Worm (Caenorhabditis elegans): ENCODE data around the gene F56B3.2.

DNA sequence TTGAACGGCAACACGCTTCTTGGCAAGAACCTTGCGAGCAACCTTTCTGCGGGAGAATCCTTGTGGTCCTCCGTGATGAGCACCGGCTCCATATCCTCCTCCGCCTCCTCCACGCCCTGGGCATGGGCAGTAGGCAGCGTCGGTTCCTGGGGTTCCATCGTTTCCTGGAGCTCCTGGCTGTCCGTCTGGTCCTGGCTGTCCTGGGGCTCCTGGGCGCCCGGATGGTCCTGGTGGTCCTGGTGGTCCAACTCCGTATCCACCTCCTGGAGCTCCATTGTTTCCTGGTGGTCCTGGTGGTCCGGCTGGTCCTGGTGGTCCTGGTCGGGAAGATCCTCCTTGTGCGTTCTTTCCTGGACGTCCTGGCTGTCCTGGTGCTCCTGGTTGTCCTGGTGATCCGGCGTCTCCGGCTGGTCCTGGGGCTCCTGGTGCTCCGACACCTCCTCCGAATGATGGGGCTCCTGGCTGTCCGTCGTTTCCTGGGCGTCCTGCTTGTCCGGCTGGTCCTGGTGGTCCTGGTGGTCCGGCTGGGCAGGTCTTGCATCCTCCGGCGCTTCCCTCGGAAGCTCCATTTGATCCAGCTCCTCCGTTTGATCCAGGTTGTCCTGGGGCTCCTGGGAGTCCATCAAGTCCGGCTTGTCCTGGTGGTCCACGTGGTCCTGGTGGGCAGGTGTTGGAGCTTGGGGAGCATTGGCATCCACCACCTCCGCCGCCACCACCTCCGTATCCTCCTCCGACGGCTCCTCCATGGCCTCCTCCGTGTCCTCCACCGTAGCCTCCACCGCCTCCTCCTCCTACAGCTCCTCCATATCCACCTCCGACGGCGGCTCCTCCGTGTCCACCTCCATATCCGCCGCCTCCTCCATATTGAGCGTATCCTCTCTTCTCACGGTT is 5.7 kb downstream of the F56B3.2 start:
- TF ChIP-seq snpc-4 (GFP tag; optimal IDR thresholded peaks at IDR 0.05) (no peak), snpc-4 (tag; optimal IDR thresholded peaks at IDR 0.05) (no peak), let-526 (GFP tag; IDR thresholded peaks at IDR 0.05) (no peak), attf-6 (GFP tag; IDR thresholded peaks at IDR 0.05) (no peak)
